Fruit fly (Drosophila melanogaster) whole organism, prepupa: ENCODE results near the gene UQCR-C2.

Experiments used
- CG6792 ChIP-seq: fragments of 200-800 bp; sonication (Bioruptor generic); optimal IDR thresholded peaks from 3 replicates; lab custom pipeline; 2016; ENCODE audit warnings: missing biosample characterization, missing genetic modification characterization
- CG9139 ChIP-seq: fragments of 200-800 bp; sonication (Bioruptor generic); optimal IDR thresholded peaks from 3 replicates; lab custom pipeline; 2017; ENCODE audit warnings: missing biosample characterization, mild to moderate bottlenecking, missing genetic modification characterization
- Eip78C ChIP-seq: fragments of 200-800 bp; sonication (Bioruptor generic); peaks from one replicate; lab custom pipeline; 2016; ENCODE audit warnings: missing biosample characterization, missing genetic modification characterization
- cyc ChIP-seq: fragments of 200-800 bp; sonication (Bioruptor generic); optimal IDR thresholded peaks from 3 replicates; lab custom pipeline; 2016; ENCODE audit warnings: missing biosample characterization, missing genetic modification characterization
- dsx ChIP-seq: fragments of 200-800 bp; optimal IDR thresholded peaks from 3 replicates; lab custom pipeline; 2019; ENCODE audit warnings: missing biosample characterization, mild to moderate bottlenecking, missing genetic modification characterization, moderate library complexity; ENCODE audit not compliant: poor library complexity, severe bottlenecking
- topi ChIP-seq: fragments of 200-800 bp; sonication (Bioruptor generic); optimal IDR thresholded peaks from 3 replicates; lab custom pipeline; 2016; ENCODE audit warnings: missing biosample characterization, missing genetic modification characterization

dm6 chr3L:16631844-16632537 lies 48.1 kb downstream of the UQCR-C2 start:
- TF ChIP-seq CG6792 (GFP tag; lab: Kevin White, UChicago) = no peak
- peak; percentile 47 for TF ChIP-seq Eip78C
- no peak for TF ChIP-seq dsx (GFP tag; lab: Kevin White, UChicago)
- TF ChIP-seq topi (GFP tag; lab: Kevin White, UChicago) = no peak
- no peak for TF ChIP-seq CG9139
- no peak for TF ChIP-seq cyc
